Worm (Caenorhabditis elegans): ENCODE measurements around the gene C50D2.6.

- TF ChIP-seq fax-1 (tag; optimal IDR thresholded peaks at IDR 0.05) (no peak), sox-4 (tag; optimal IDR thresholded peaks at IDR 0.05) (no peak), fkh-10 (GFP tag; optimal IDR thresholded peaks at IDR 0.05) (no peak), zip-5 (tag; optimal IDR thresholded peaks at IDR 0.05) (no peak), tbx-7 (tag; optimal IDR thresholded peaks at IDR 0.05) (no peak), unc-42 (tag; optimal IDR thresholded peaks at IDR 0.05) (no peak), T23F11.4 (GFP tag; optimal IDR thresholded peaks at IDR 0.05) (no peak), gmeb-2 (tag; optimal IDR thresholded peaks at IDR 0.05) (no peak), ets-4 (tag; optimal IDR thresholded peaks at IDR 0.05) (no peak), fkh-6 (tag; optimal IDR thresholded peaks at IDR 0.05) (no peak), nhr-11 (tag; optimal IDR thresholded peaks at IDR 0.05) (no peak), ceh-19 (GFP tag; optimal IDR thresholded peaks at IDR 0.05) (no peak), tbx-2 (tag; optimal IDR thresholded peaks at IDR 0.05) (no peak)
Observed at ce11 chrII:133548-134275, 49.5 kb downstream of the C50D2.6 start, which contains the start of gene cwn-1.

Measured in whole organism, late embryonic.